Worm (Caenorhabditis elegans) whole organism, early embryonic: ENCODE data around the gene srj-8.

Experiments used
- B0310.2 ChIP-seq: sonication (generic microtip); optimal IDR thresholded peaks from 2 replicates; lab custom pipeline; 2016; ENCODE audit warnings: mild to moderate bottlenecking, missing genetic modification characterization, missing compliant biosample characterization
- ama-1 ChIP-seq: fragments of 150-350 bp; optimal IDR thresholded peaks from 2 replicates; lab custom pipeline; 2014
- ceh-13 ChIP-seq: fragments of 200-800 bp; sonication (Bioruptor generic); optimal IDR thresholded peaks from 2 replicates; lab custom pipeline; 2018; ENCODE audit warnings: mild to moderate bottlenecking, missing genetic modification characterization, missing compliant biosample characterization
- ceh-36 ChIP-seq: sonication (generic microtip); optimal IDR thresholded peaks from 2 replicates; lab custom pipeline; 2016; ENCODE audit warnings: missing genetic modification characterization, inconsistent platforms, missing compliant biosample characterization
- ets-7 ChIP-seq: sonication (generic microtip); optimal IDR thresholded peaks from 2 replicates; lab custom pipeline; 2016; ENCODE audit warnings: missing genotype, missing genetic modification characterization, missing compliant biosample characterization
- flt-1 ChIP-seq: fragments of 200-800 bp; sonication (Bioruptor generic); IDR thresholded peaks from 2 replicates; pipeline ENCODE4 v1.3.6; 2022; ENCODE audit warnings: missing genetic modification characterization, missing compliant biosample characterization
- hnd-1 ChIP-seq: sonication (generic microtip); optimal IDR thresholded peaks from 2 replicates; lab custom pipeline; 2016; ENCODE audit warnings: missing genetic modification characterization, missing compliant biosample characterization
- sea-1 ChIP-seq: fragments of 200-800 bp; sonication (Bioruptor generic); conservative IDR thresholded peaks from 2 replicates; pipeline ENCODE4 v1.3.6; 2022; ENCODE audit warnings: missing genetic modification characterization, missing compliant biosample characterization

DNA sequence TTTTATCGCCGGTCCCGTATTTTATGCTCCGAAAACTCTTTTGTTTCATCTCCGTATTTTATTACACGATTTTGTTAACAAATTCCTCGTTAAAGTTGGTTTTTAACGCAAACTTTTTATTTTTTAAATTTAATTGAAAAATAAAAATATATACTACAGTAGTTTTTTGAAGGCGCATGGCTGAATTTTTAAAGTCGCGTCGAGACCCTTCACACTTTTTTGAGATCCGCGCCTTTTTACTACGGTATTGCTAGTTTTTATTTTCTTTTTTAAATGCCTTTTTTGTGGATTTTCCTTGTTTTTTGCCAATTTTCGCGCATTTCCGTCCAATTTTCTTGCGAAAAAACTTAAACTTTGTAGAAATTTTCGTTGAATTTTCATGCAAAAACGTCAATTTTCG, 43.2 kb upstream of the srj-8 start:
- TF ChIP-seq hnd-1 (tag; lab: Kevin White, UChicago) (no peak), ama-1 (no peak), flt-1 (GFP tag; lab: Robert Waterston, UW) (no peak), ets-7 (tag; lab: Kevin White, UChicago) (no peak), ceh-13 (GFP tag; lab: Kevin White, UChicago) (no peak), sea-1 (no peak), B0310.2 (tag; lab: Kevin White, UChicago) (no peak), ceh-36 (tag; lab: Kevin White, UChicago) (no peak)
